Worm (Caenorhabditis elegans) whole organism, L2 larva: Measurements from ENCODE around the gene cnk-1.

ENCODE experiments used
- ZK546.5 ChIP-seq: sonication (generic microtip); optimal IDR thresholded peaks from 2 replicates; lab custom pipeline; 2017; ENCODE audit warnings: missing biosample characterization, missing genetic modification characterization
- ceh-82 ChIP-seq: fragments of 150-350 bp; optimal IDR thresholded peaks from 2 replicates; lab custom pipeline; 2014; ENCODE audit warnings: missing biosample characterization, missing genetic modification characterization
- egl-27 ChIP-seq: sonication (generic microtip); optimal IDR thresholded peaks from 3 replicates; lab custom pipeline; 2017; ENCODE audit warnings: missing biosample characterization, missing genetic modification reagents, missing genetic modification characterization
- fos-1 ChIP-seq: fragments of 150-350 bp; optimal IDR thresholded peaks from 2 replicates; lab custom pipeline; 2014; ENCODE audit warnings: missing biosample characterization, missing genetic modification characterization
- gmeb-1 ChIP-seq: fragments of 150-350 bp; optimal IDR thresholded peaks from 2 replicates; lab custom pipeline; 2014; ENCODE audit warnings: missing biosample characterization, missing genetic modification characterization
- mdl-1 ChIP-seq, 2 experiments: fragments of 150-350 bp in 1 of 2; sonication (generic microtip) in 1 of 2; optimal IDR thresholded peaks; 2 replicates each; lab custom pipeline; 2017; ENCODE audit warnings: missing biosample characterization in 2 of 2, missing genetic modification characterization in 2 of 2
- nhr-11 ChIP-seq: fragments of 150-350 bp; optimal IDR thresholded peaks from 2 replicates; lab custom pipeline; 2014; ENCODE audit warnings: missing biosample characterization, missing genetic modification characterization
- nhr-237 ChIP-seq: fragments of 150-350 bp; optimal IDR thresholded peaks from 2 replicates; lab custom pipeline; 2014; ENCODE audit warnings: missing biosample characterization, missing genetic modification characterization
- peb-1 ChIP-seq: fragments of 150-350 bp; optimal IDR thresholded peaks from 2 replicates; lab custom pipeline; 2014; ENCODE audit warnings: missing biosample characterization, missing genetic modification characterization
- unc-62 ChIP-seq: fragments of 150-350 bp; optimal IDR thresholded peaks from 2 replicates; lab custom pipeline; 2014; ENCODE audit warnings: missing biosample characterization, missing genetic modification reagents, missing genetic modification characterization

DNA sequence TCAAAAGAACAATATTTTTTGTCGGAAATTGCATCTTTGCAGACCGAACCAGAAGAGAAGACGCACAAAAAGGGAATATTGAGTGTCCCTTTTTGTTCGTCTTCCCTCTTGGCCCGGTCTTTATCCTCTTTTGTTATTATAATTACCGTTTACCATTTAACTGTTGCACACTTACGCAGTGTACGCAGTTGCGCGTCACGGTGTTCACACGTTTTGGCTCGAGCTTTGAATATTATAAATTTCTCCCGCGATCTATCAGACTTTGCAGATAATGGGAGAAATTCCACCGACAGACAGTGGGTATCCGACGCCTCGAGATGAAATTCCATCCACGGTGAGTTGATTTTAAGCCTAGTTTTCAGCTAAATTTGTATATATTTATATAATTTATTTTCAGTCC, 49.7 kb downstream of the cnk-1 start, which contains the start of gene sas-7:
- TF ChIP-seq mdl-1 (tag; optimal IDR thresholded peaks at IDR 0.05; lab: Kevin White, UChicago) (no peak), unc-62 (GFP tag; lab: Kevin White, UChicago) (no peak), peb-1 (no peak), gmeb-1 (tag; lab: Kevin White, UChicago) (no peak), nhr-237 (no peak), nhr-11 (no peak), egl-27 (tag; lab: Kevin White, UChicago) (no peak), ceh-82 (tag; lab: Kevin White, UChicago) (no peak), fos-1 (tag; lab: Kevin White, UChicago) (no peak), ZK546.5 (tag; lab: Kevin White, UChicago) (no peak)
